Fruit fly (Drosophila melanogaster) S2 (cell line): ENCODE measurements around the gene CG15312.

ENCODE experiments used
- CG8478 ChIP-seq: fragments of >200 bp; optimal IDR thresholded peaks from 2 replicates; lab custom pipeline; 2018
- CTCF ChIP-seq, 2 experiments: fragments of >200 bp; optimal IDR thresholded peaks; 2 replicates each; lab custom pipeline; 2018

DNA sequence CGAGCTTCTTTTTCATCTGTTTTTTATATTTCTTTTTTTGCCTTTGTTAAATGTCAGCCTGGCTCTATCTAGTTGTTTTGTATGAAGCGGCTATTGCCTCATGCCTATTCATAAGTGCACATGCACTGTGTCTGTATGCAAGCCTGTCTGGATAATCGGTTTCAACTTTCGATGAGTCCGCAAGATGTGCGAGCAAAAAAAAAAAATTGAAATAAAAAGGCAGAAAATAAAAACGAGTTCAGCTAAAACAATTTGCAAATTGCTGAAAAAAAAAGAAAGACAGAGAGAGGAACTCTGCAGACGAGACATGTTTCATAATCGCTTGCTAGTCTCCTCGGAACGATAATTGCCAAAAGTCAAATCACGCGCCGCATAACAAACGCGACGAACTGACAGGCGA, 24.9 kb downstream of the CG15312 start:
- TF ChIP-seq CG8478 (lab: Kevin White, UChicago) = no peak
- no peak for TF ChIP-seq CTCF (optimal IDR thresholded peaks at IDR 0.05; lab: Kevin White, UChicago)
